Worm (Caenorhabditis elegans) whole organism, young adult: Measurements from ENCODE around the gene lido-18.
"Not testable (repeated sequence)": the region's sequence is repeated elsewhere in the genome, so short reads cannot be mapped to it uniquely, and the experiment has no call there.

Experiments used
- F39B2.1 ChIP-seq: fragments of 200-800 bp; sonication (Bioruptor generic); IDR thresholded peaks from 2 replicates; pipeline ENCODE4 v1.3.6; 2022; ENCODE audit warnings: missing genetic modification reagents, missing genetic modification characterization, missing compliant biosample characterization
- Y95B8A.8 ChIP-seq: fragments of 200-800 bp; sonication (Bioruptor generic); IDR thresholded peaks from 2 replicates; pipeline ENCODE4 v1.3.6; 2022; ENCODE audit warnings: missing genetic modification reagents, missing genetic modification characterization, missing compliant biosample characterization
- cebp-1 ChIP-seq, 2 experiments: fragments of 200-800 bp in 1 of 2; sonication (Bioruptor generic) in 1 of 2; sonication (generic microtip) in 1 of 2; IDR thresholded peaks in 1 of 2; optimal IDR thresholded peaks in 1 of 2; 2 replicates each; pipeline versions ENCODE4 v1.3.6 to Lab custom; 2017 to 2022; ENCODE audit warnings: missing compliant biosample characterization in 2 of 2, missing genetic modification characterization in 2 of 2, mild to moderate bottlenecking in 1 of 2, missing genetic modification reagents in 1 of 2, moderate library complexity in 1 of 2
- efl-1 ChIP-seq: fragments of 150-350 bp; optimal IDR thresholded peaks from 2 replicates; lab custom pipeline; 2014; ENCODE audit warnings: missing biosample characterization, missing genetic modification reagents, missing genetic modification characterization
- ets-4 ChIP-seq: fragments of 200-800 bp; sonication (Bioruptor generic); optimal IDR thresholded peaks from 2 replicates; lab custom pipeline; 2018; ENCODE audit warnings: mild to moderate bottlenecking, missing genetic modification characterization, missing compliant biosample characterization
- him-1 ChIP-seq: sonication (generic microtip); optimal IDR thresholded peaks from 2 replicates; lab custom pipeline; 2016; ENCODE audit warnings: missing genotype, missing genetic modification reagents, missing genetic modification characterization, missing compliant biosample characterization
- hmg-1.2 ChIP-seq: fragments of 200-800 bp; sonication (Bioruptor generic); IDR thresholded peaks from 2 replicates; pipeline ENCODE4 v1.3.6; 2022; ENCODE audit warnings: missing genetic modification reagents, missing genetic modification characterization, missing compliant biosample characterization
- hsf-1 ChIP-seq: fragments of 200-800 bp; sonication (Bioruptor generic); IDR thresholded peaks from 2 replicates; pipeline ENCODE4 v1.3.6; 2022; ENCODE audit warnings: missing genetic modification reagents, missing genetic modification characterization, missing compliant biosample characterization
- lin-35 ChIP-seq, 3 experiments: fragments of 150-350 bp in 2 of 3; sonication (generic microtip) in 1 of 3; optimal IDR thresholded peaks; 2 replicates each; lab custom pipeline; 2014 to 2018; ENCODE audit warnings: missing biosample characterization in 3 of 3, missing genetic modification characterization in 3 of 3, missing genetic modification reagents in 3 of 3
- nfya-1 ChIP-seq: sonication (generic microtip); optimal IDR thresholded peaks from 2 replicates; lab custom pipeline; 2017; ENCODE audit warnings: antibody characterized with exemption, missing compliant biosample characterization, missing genetic modification characterization, borderline replicate concordance; ENCODE audit not compliant: insufficient read depth
- snpc-1.1 ChIP-seq: sonication (generic microtip); optimal IDR thresholded peaks from 2 replicates; lab custom pipeline; 2017; ENCODE audit warnings: missing genetic modification characterization, mild to moderate bottlenecking, missing compliant biosample characterization, antibody characterized with exemption, moderate library complexity, missing genotype, missing genetic modification reagents; ENCODE audit not compliant: insufficient read depth
- snpc-4 ChIP-seq, 5 experiments: fragments of 150-350 bp in 1 of 5; sonication (generic microtip) in 4 of 5; optimal IDR thresholded peaks; 2 replicates each; lab custom pipeline; 2014 to 2018; ENCODE audit warnings: missing genetic modification characterization in 5 of 5, missing biosample characterization in 3 of 5, antibody characterized with exemption in 2 of 5, mild to moderate bottlenecking in 2 of 5, missing compliant biosample characterization in 2 of 5, missing genotype in 2 of 5, moderate library complexity in 2 of 5, missing genetic modification reagents in 1 of 5
- unc-62 ChIP-seq: fragments of 150-350 bp; optimal IDR thresholded peaks from 2 replicates; lab custom pipeline; 2014; ENCODE audit warnings: missing biosample characterization, missing genetic modification reagents, missing genetic modification characterization

DNA sequence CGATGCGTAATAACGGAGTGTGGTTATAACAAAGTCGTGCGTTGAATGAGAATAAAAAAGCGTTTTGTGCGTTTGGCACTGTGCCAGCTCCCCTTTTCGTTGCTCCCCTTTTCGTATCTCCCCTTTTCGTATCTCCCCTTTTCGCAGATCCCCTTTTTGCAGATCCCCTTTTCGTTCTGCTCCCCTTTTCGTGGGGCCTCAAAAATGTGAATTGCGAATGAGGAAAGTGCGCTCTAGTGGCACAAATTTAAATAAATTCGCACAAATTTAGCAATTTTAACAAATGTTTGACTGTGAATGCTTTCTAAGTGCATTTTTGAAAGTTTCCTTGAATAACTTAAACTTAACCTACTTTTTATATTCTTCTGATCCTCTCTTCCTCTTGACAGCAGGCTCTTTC, 46.7 kb downstream of the lido-18 start:
- TF ChIP-seq hmg-1.2 (GFP tag; lab: Robert Waterston, UW); lin-35 (GFP tag; optimal IDR thresholded peaks at IDR 0.05; lab: Kevin White, UChicago); efl-1; F39B2.1; Y95B8A.8; him-1 (tag; lab: Kevin White, UChicago); ets-4; unc-62 (GFP tag; lab: Kevin White, UChicago); snpc-1.1 (tag; lab: Kevin White, UChicago); snpc-4 (GFP tag; optimal IDR thresholded peaks at IDR 0.05; lab: Kevin White, UChicago); snpc-4 (tag; optimal IDR thresholded peaks at IDR 0.05; lab: Kevin White, UChicago); cebp-1 (GFP tag; IDR thresholded peaks at IDR 0.05; lab: Robert Waterston, UW); cebp-1 (tag; optimal IDR thresholded peaks at IDR 0.05; lab: Kevin White, UChicago); nfya-1 (tag; lab: Kevin White, UChicago); hsf-1: not testable (repeated sequence)
